Worm (Caenorhabditis elegans) whole organism, young adult: Measurements from ENCODE around the gene pmp-1.
A peak's percentile ranks its signal among the peaks of the same experiment; 100 is the strongest.

Experiments
- B0019.2 ChIP-seq: fragments of 200-800 bp; sonication (Bioruptor generic); conservative IDR thresholded peaks from 2 replicates; pipeline ENCODE4 v1.3.6; 2022; ENCODE audit warnings: missing genetic modification reagents, missing genetic modification characterization, missing compliant biosample characterization
- B0336.3 ChIP-seq: fragments of 200-800 bp; sonication (Bioruptor generic); IDR thresholded peaks from 2 replicates; pipeline ENCODE4 v1.3.6; 2022; ENCODE audit warnings: missing genetic modification characterization, missing compliant biosample characterization
- D2030.7 ChIP-seq: fragments of 200-800 bp; sonication (Bioruptor generic); IDR thresholded peaks from 2 replicates; pipeline ENCODE4 v1.3.6; 2022; ENCODE audit warnings: missing genetic modification reagents, missing genetic modification characterization, missing compliant biosample characterization
- F37B4.10 ChIP-seq: fragments of 200-800 bp; sonication (Bioruptor generic); IDR thresholded peaks from 2 replicates; pipeline ENCODE4 v1.3.6; 2022; ENCODE audit warnings: missing genetic modification characterization, missing compliant biosample characterization
- F49E8.2 ChIP-seq: sonication (generic microtip); optimal IDR thresholded peaks from 3 replicates; lab custom pipeline; 2017; ENCODE audit warnings: missing genetic modification characterization, mild to moderate bottlenecking, missing compliant biosample characterization, antibody characterized with exemption, moderate library complexity; ENCODE audit not compliant: insufficient read depth
- F52B5.7 ChIP-seq: sonication (generic microtip); optimal IDR thresholded peaks from 2 replicates; lab custom pipeline; 2016; ENCODE audit warnings: mild to moderate bottlenecking, missing genetic modification characterization, missing compliant biosample characterization
- F57C9.4 ChIP-seq: sonication (generic microtip); optimal IDR thresholded peaks from 2 replicates; lab custom pipeline; 2017; ENCODE audit warnings: mild to moderate bottlenecking, missing genetic modification characterization, missing compliant biosample characterization
- T07F8.4 ChIP-seq: sonication (generic microtip); optimal IDR thresholded peaks from 2 replicates; lab custom pipeline; 2016; ENCODE audit warnings: mild to moderate bottlenecking, missing genetic modification characterization, moderate library complexity, missing compliant biosample characterization
- Y79H2A.3 ChIP-seq: fragments of 200-800 bp; sonication (Bioruptor generic); conservative IDR thresholded peaks from 2 replicates; pipeline ENCODE4 v1.3.6; 2022; ENCODE audit warnings: missing genetic modification reagents, missing genetic modification characterization, missing compliant biosample characterization
- ama-1 ChIP-seq, 3 experiments: fragments of 150-350 bp in 1 of 3; sonication (generic microtip) in 2 of 3; optimal IDR thresholded peaks; 2 replicates each; lab custom pipeline; 2014 to 2018; ENCODE audit warnings: missing biosample characterization in 2 of 3, missing genetic modification characterization in 2 of 3, missing genetic modification reagents in 2 of 3
- atf-7 ChIP-seq: sonication (generic microtip); optimal IDR thresholded peaks from 2 replicates; lab custom pipeline; 2017; ENCODE audit warnings: mild to moderate bottlenecking, missing genetic modification characterization, missing compliant biosample characterization
- athp-1 ChIP-seq: sonication (generic microtip); optimal IDR thresholded peaks from 2 replicates; lab custom pipeline; 2017; ENCODE audit warnings: mild to moderate bottlenecking, missing genetic modification characterization, missing compliant biosample characterization
- attf-5 ChIP-seq: fragments of 200-800 bp; sonication (Bioruptor generic); optimal IDR thresholded peaks from 2 replicates; lab custom pipeline; 2018; ENCODE audit warnings: mild to moderate bottlenecking, missing genetic modification characterization, missing compliant biosample characterization
- bed-2 ChIP-seq: fragments of 200-800 bp; sonication (Bioruptor generic); IDR thresholded peaks from 2 replicates; pipeline ENCODE4 v1.3.6; 2022; ENCODE audit warnings: missing genetic modification reagents, missing genetic modification characterization, missing compliant biosample characterization
- cebp-1 ChIP-seq, 2 experiments: fragments of 200-800 bp in 1 of 2; sonication (Bioruptor generic) in 1 of 2; sonication (generic microtip) in 1 of 2; IDR thresholded peaks in 1 of 2; optimal IDR thresholded peaks in 1 of 2; 2 replicates each; pipeline versions ENCODE4 v1.3.6 to Lab custom; 2017 to 2022; ENCODE audit warnings: missing compliant biosample characterization in 2 of 2, missing genetic modification characterization in 2 of 2, mild to moderate bottlenecking in 1 of 2, missing genetic modification reagents in 1 of 2, moderate library complexity in 1 of 2
- ceh-58 ChIP-seq: fragments of 200-800 bp; sonication (Bioruptor generic); IDR thresholded peaks from 2 replicates; pipeline ENCODE4 v1.3.6; 2022; ENCODE audit warnings: missing genetic modification characterization, missing compliant biosample characterization
- die-1 ChIP-seq: sonication (generic microtip); optimal IDR thresholded peaks from 2 replicates; lab custom pipeline; 2016; ENCODE audit warnings: missing genotype, mild to moderate bottlenecking, missing genetic modification characterization, missing compliant biosample characterization
- dox-1 ChIP-seq: fragments of 200-800 bp; sonication (Bioruptor generic); IDR thresholded peaks from 2 replicates; pipeline ENCODE4 v1.3.6; 2022; ENCODE audit warnings: missing genetic modification reagents, missing genetic modification characterization, missing compliant biosample characterization
- egl-18 ChIP-seq: fragments of 200-800 bp; sonication (Bioruptor generic); IDR thresholded peaks from 2 replicates; pipeline ENCODE4 v1.3.6; 2022; ENCODE audit warnings: missing genetic modification reagents, missing genetic modification characterization, missing compliant biosample characterization
- egrh-3 ChIP-seq: fragments of 200-800 bp; sonication (Bioruptor generic); IDR thresholded peaks from 2 replicates; pipeline ENCODE4 v1.3.6; 2022; ENCODE audit warnings: missing genetic modification reagents, missing genetic modification characterization, missing compliant biosample characterization
- hmg-1.2 ChIP-seq: fragments of 200-800 bp; sonication (Bioruptor generic); IDR thresholded peaks from 2 replicates; pipeline ENCODE4 v1.3.6; 2022; ENCODE audit warnings: missing genetic modification reagents, missing genetic modification characterization, missing compliant biosample characterization
- mcd-1 ChIP-seq: fragments of 200-800 bp; sonication (Bioruptor generic); IDR thresholded peaks from 2 replicates; pipeline ENCODE4 v1.3.6; 2022; ENCODE audit warnings: missing genetic modification reagents, missing genetic modification characterization, missing compliant biosample characterization
- mel-28 ChIP-seq: sonication (generic microtip); optimal IDR thresholded peaks from 2 replicates; lab custom pipeline; 2016; ENCODE audit warnings: borderline replicate concordance, mild to moderate bottlenecking, missing genetic modification characterization, missing compliant biosample characterization
- nhr-179 ChIP-seq: sonication (generic microtip); optimal IDR thresholded peaks from 2 replicates; lab custom pipeline; 2016; ENCODE audit warnings: mild to moderate bottlenecking, missing genetic modification characterization, missing compliant biosample characterization
- nhr-80 ChIP-seq: sonication (generic microtip); optimal IDR thresholded peaks from 2 replicates; lab custom pipeline; 2016; ENCODE audit warnings: missing genetic modification characterization, missing compliant biosample characterization
- nhr-90 ChIP-seq: sonication (generic microtip); optimal IDR thresholded peaks from 2 replicates; lab custom pipeline; 2016; ENCODE audit warnings: missing genotype, mild to moderate bottlenecking, missing genetic modification characterization, missing compliant biosample characterization
- rcor-1 ChIP-seq: fragments of 200-800 bp; sonication (Bioruptor generic); IDR thresholded peaks from 2 replicates; pipeline ENCODE4 v1.3.6; 2022; ENCODE audit warnings: missing genetic modification reagents, missing genetic modification characterization, missing compliant biosample characterization
- repo-1 ChIP-seq: sonication (generic microtip); optimal IDR thresholded peaks from 2 replicates; lab custom pipeline; 2017; ENCODE audit warnings: mild to moderate bottlenecking, missing genetic modification characterization, missing compliant biosample characterization
- snpc-1.3 ChIP-seq: sonication (generic microtip); optimal IDR thresholded peaks from 2 replicates; lab custom pipeline; 2017; ENCODE audit warnings: missing genetic modification characterization, mild to moderate bottlenecking, missing compliant biosample characterization, antibody characterized with exemption, moderate library complexity, missing genotype, missing genetic modification reagents; ENCODE audit not compliant: insufficient read depth
- tbx-9 ChIP-seq: sonication (generic microtip); optimal IDR thresholded peaks from 2 replicates; lab custom pipeline; 2016; ENCODE audit warnings: borderline replicate concordance, missing genetic modification characterization, inconsistent platforms, missing compliant biosample characterization
- unc-62 ChIP-seq: fragments of 150-350 bp; optimal IDR thresholded peaks from 2 replicates; lab custom pipeline; 2014; ENCODE audit warnings: missing biosample characterization, missing genetic modification reagents, missing genetic modification characterization
- zfh-2 ChIP-seq: fragments of 200-800 bp; sonication (Bioruptor generic); conservative IDR thresholded peaks from 2 replicates; pipeline ENCODE4 v1.3.6; 2022; ENCODE audit warnings: missing genetic modification reagents, missing genetic modification characterization, missing compliant biosample characterization
- ztf-18 ChIP-seq: sonication (generic microtip); optimal IDR thresholded peaks from 2 replicates; lab custom pipeline; 2016; ENCODE audit warnings: missing genotype, mild to moderate bottlenecking, missing genetic modification characterization, missing compliant biosample characterization
- ztf-28 ChIP-seq: fragments of 200-800 bp; sonication (Bioruptor generic); IDR thresholded peaks from 2 replicates; pipeline ENCODE4 v1.3.6; 2022; ENCODE audit warnings: missing genetic modification reagents, missing genetic modification characterization, missing compliant biosample characterization

The pmp-1 gene

DNA sequence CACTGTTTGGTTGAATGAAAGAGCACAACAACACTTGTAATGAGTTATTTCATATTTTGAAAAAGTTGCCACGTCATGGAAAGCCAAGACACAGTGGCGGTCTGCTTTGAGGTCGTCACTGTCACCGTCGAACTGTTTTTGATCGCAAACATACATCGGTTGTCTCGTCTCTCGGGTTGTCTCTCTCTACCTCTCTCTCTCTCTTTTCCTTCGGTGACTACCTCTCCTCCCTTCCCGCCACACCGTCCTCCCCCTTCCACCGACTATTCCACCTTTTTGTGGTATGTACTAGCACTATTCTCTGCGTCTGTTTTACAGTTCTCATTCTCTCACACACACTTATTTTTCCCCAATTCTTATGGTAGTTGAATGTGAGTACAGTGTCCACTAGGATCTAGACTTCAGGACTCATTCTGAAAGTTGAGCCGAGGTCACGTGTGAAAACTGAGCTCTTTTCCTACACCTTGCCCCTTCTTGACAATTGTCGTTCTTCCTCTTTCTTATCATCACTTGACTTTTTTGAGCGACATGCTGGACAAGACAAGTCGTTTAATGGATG is 49.7 kb downstream of the pmp-1 start:
- TF ChIP-seq ztf-18 (tag; lab: Kevin White, UChicago): no peak
- TF ChIP-seq ama-1 (optimal IDR thresholded peaks at IDR 0.05; lab: Kevin White, UChicago): no peak
- no peak for TF ChIP-seq ama-1 (GFP tag; optimal IDR thresholded peaks at IDR 0.05; lab: Kevin White, UChicago)
- peak; percentile 67 for TF ChIP-seq zfh-2
- TF ChIP-seq dox-1 (GFP tag; lab: Robert Waterston, UW): peak; percentile 70
- TF ChIP-seq B0336.3: no peak
- peak; percentile 34 for TF ChIP-seq attf-5 (GFP tag; lab: Kevin White, UChicago)
- peak; percentile 20 for TF ChIP-seq unc-62 (GFP tag; lab: Kevin White, UChicago)
- TF ChIP-seq nhr-80 (tag; lab: Kevin White, UChicago): peak; percentile 87
- TF ChIP-seq die-1 (tag; lab: Kevin White, UChicago): no peak
- no peak for TF ChIP-seq bed-2 (GFP tag; lab: Robert Waterston, UW)
- TF ChIP-seq hmg-1.2 (GFP tag; lab: Robert Waterston, UW): peak; percentile 24; the same call in 1 of the 2 replicates
- TF ChIP-seq atf-7 (tag; lab: Kevin White, UChicago): peak; percentile 5
- TF ChIP-seq D2030.7 (GFP tag; lab: Robert Waterston, UW): no peak
- TF ChIP-seq mcd-1: no peak
- TF ChIP-seq Y79H2A.3: no peak
- no peak for TF ChIP-seq F37B4.10
- TF ChIP-seq T07F8.4 (tag; lab: Kevin White, UChicago): no peak
- no peak for TF ChIP-seq cebp-1 (GFP tag; IDR thresholded peaks at IDR 0.05; lab: Robert Waterston, UW)
- TF ChIP-seq cebp-1 (tag; optimal IDR thresholded peaks at IDR 0.05; lab: Kevin White, UChicago): peak; percentile 45
- peak; percentile 64 for TF ChIP-seq egrh-3
- TF ChIP-seq nhr-90: peak; percentile 16

DNA sequence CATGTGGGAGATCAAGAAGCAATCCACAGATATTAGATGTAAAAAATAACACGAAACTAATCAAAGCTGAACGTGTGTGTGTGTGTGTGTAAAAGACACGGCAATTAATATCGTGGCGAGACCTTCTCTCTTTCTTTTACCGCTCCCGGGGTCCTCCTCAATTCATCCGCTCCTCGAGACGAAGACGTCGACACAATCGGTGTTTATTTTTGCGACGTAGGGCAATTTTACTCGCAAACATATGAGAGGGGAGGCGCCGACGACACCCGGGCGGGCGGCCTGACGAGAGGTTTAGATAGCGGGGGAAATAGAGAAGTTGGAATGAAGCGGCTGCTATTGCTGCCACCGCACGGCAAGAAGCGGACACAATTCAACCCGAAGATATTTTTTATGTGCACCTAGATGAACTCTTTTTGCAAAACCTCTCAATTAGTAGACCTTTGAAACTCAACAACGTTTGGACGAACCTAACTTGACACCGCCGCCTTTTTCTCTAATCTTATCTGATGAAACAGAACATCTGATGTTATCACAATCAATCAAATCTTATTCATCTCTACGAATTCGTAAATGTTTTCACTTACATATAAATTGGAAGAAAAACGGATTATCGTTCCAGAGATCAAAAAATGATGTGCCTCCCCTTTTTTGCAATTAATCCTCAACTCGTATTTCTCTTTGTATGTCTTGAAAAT is 50.7 kb downstream of the pmp-1 start:
- TF ChIP-seq zfh-2: peak; percentile 50; the same call in 1 of the 2 replicates
- TF ChIP-seq F49E8.2 (tag; lab: Kevin White, UChicago): no peak

DNA sequence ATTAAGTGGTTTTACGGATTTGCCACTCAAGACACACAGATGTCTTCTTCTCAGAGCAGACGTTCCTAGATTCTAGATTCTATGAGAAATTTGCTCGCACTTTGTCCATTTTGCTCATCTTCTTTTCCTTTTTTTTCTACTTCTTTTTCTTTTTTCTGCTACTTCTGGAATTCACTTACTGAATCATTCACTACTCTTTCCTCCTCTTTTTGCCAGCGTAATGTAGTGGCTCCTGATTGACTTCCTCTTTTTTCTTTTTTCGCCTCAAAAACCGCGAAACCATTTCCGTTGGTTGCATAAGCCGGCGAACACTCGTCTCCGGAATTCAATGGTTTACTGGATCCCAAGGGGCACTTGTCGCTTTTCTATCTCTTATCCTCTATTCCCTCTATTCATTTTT is 51.3 kb downstream of the pmp-1 start:
- no peak for TF ChIP-seq F57C9.4 (tag; lab: Kevin White, UChicago)
- no peak for TF ChIP-seq rcor-1
- no peak for TF ChIP-seq snpc-1.3 (tag; lab: Kevin White, UChicago)
- no peak for TF ChIP-seq mel-28
- no peak for TF ChIP-seq ceh-58 (GFP tag; lab: Robert Waterston, UW)
- TF ChIP-seq B0019.2 (GFP tag; lab: Robert Waterston, UW): no peak
- no peak for TF ChIP-seq athp-1 (tag; lab: Kevin White, UChicago)
- no peak for TF ChIP-seq ztf-28 (GFP tag; lab: Robert Waterston, UW)
- no peak for TF ChIP-seq egl-18 (GFP tag; lab: Robert Waterston, UW)
- no peak for TF ChIP-seq repo-1 (tag; lab: Kevin White, UChicago)
- TF ChIP-seq F52B5.7 (tag; lab: Kevin White, UChicago): no peak
- TF ChIP-seq tbx-9 (tag; lab: Kevin White, UChicago): no peak
- no peak for TF ChIP-seq nhr-179 (tag; lab: Kevin White, UChicago)
- TF ChIP-seq ztf-18 (tag; lab: Kevin White, UChicago): no peak
